Fruit fly (Drosophila melanogaster) whole organism, adult: ENCODE results near the gene CG14439.

ENCODE experiments used
- CG1620 ChIP-seq: fragments of 200-800 bp; sonication (Bioruptor generic); optimal IDR thresholded peaks from 2 replicates; lab custom pipeline; 2016; ENCODE audit warnings: missing biosample characterization, missing genetic modification characterization
- CG7101 ChIP-seq: fragments of 200-800 bp; sonication (Bioruptor generic); optimal IDR thresholded peaks from 2 replicates; lab custom pipeline; 2018; ENCODE audit warnings: missing biosample characterization, mild to moderate bottlenecking, missing genetic modification characterization, moderate library complexity
- Hr96 ChIP-seq: fragments of 200-800 bp; sonication (Bioruptor generic); optimal IDR thresholded peaks from 2 replicates; lab custom pipeline; 2016; ENCODE audit warnings: missing biosample characterization, missing genetic modification characterization
- ovo ChIP-seq: fragments of 200-800 bp; sonication (Bioruptor generic); optimal IDR thresholded peaks from 2 replicates; lab custom pipeline; 2016; ENCODE audit warnings: missing biosample characterization, missing genetic modification characterization
- pad ChIP-seq: fragments of 200-800 bp; sonication (Bioruptor generic); optimal IDR thresholded peaks from 3 replicates; lab custom pipeline; 2017; ENCODE audit warnings: missing biosample characterization, missing genetic modification characterization, mild to moderate bottlenecking, moderate library complexity, missing genetic modification reagents

DNA sequence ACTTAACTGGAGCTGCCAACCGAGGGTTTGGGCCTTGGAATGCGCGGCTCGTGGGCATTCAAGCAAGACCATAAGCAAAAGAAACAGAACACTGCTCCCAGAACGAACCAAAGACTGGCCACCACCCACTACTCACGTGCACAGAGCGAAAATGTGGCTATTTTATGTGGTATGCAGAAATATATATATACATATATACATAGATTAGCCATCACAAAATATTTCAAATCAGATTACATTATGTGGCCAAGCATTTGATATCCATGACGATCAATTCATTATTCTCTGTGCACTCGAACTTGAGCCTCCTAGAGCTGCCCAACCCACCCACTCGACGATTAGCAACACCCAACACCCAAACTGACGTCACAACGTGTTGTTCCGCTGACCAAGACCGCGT is 1.8 kb upstream of the CG14439 start:
- TF ChIP-seq pad: no peak
- TF ChIP-seq CG1620 (GFP tag; lab: Kevin White, UChicago): no peak
- no peak for TF ChIP-seq ovo (GFP tag; lab: Kevin White, UChicago)
- no peak for TF ChIP-seq Hr96 (GFP tag; lab: Kevin White, UChicago)
- no peak for TF ChIP-seq CG7101 (tag; lab: Kevin White, UChicago)
